Worm (Caenorhabditis elegans) whole organism, L4/young adult: ENCODE measurements around the gene W06G6.9.

Experiments used
- W03F9.2 ChIP-seq: fragments of 150-350 bp; optimal IDR thresholded peaks from 2 replicates; lab custom pipeline; 2014; ENCODE audit warnings: missing biosample characterization, missing genetic modification characterization
- him-1 ChIP-seq: sonication (generic microtip); optimal IDR thresholded peaks from 2 replicates; lab custom pipeline; 2016; ENCODE audit warnings: missing genotype, missing genetic modification reagents, missing genetic modification characterization, missing compliant biosample characterization

DNA sequence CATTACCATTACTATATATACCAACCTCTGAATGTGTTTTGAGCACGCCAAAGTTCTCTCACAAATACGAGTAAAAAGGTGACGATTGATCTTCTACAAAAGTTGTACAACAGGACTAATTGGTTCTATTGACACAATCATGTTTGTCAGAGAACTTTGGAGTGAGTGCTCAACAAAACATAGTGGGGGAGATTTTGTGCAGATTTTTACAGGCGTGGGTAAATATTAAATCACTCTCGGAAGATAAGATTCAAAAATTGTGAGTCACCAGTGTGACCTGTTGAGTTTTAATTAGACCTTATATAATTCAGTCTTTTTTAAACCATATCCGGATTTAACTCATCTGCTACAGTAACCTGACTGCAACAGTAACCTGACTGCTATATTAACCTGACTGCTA is 25.9 kb upstream of the W06G6.9 start, which contains the start of gene F14F8.8:
- TF ChIP-seq him-1 (tag; lab: Kevin White, UChicago) (no peak), W03F9.2 (no peak)
